Fruit fly (Drosophila melanogaster): ENCODE results near the gene CG15386.
A peak's percentile ranks its signal among the peaks of the same experiment; 100 is the strongest.

CG15386 gene

DNA sequence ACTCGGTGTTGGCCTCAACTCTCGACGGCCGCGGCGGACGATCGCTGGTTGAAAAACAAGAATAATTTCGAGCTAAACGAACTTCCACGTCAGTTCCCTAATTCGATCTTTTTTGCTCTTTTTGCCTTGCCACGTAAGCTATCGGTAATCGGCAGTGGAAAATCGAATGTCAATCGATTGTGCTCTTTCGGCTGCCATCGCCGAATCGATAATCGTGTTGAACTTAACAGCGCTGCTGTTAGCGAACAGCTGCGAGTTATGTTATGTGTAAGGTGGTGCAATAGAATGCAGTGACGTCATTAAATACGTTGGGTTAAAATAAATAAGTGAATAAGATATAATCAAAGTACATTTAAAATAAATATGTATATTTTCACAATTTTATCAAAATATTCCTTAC is 19.7 kb upstream of the CG15386 start, which contains the start of gene Sec24CD (continued):
- no peak for TF ChIP-seq Jarid2 (GFP tag; optimal IDR thresholded peaks at IDR 0.05)
- peak; percentile 35 for TF ChIP-seq CG9797 (GFP tag; optimal IDR thresholded peaks at IDR 0.05)
- peak; percentile 0 for TF ChIP-seq CG33213 (GFP tag; optimal IDR thresholded peaks at IDR 0.05)
- TF ChIP-seq Sox100B (GFP tag; optimal IDR thresholded peaks at IDR 0.05), result no peak
- no peak for TF ChIP-seq CG8478 (optimal IDR thresholded peaks at IDR 0.05)
- peak; percentile 96 for TF ChIP-seq CG6791 (GFP tag; IDR thresholded peaks at IDR 0.05; ENCODE audit: partially characterized antibody)
- TF ChIP-seq CG9215 (GFP tag; IDR thresholded peaks at IDR 0.05), result no peak
- peak; percentile 97 for TF ChIP-seq Dref (GFP tag; IDR thresholded peaks at IDR 0.05)
- no peak for TF ChIP-seq bcd (GFP tag; optimal IDR thresholded peaks at IDR 0.05)
- no peak for TF ChIP-seq scrt (GFP tag; optimal IDR thresholded peaks at IDR 0.05)
- no peak for TF ChIP-seq CG7839 (tag; optimal IDR thresholded peaks at IDR 0.05)
- TF ChIP-seq gce (GFP tag; IDR thresholded peaks at IDR 0.05), result no peak
- TF ChIP-seq CG6272 (GFP tag; IDR thresholded peaks at IDR 0.05), result no peak
- TF ChIP-seq CG7271 (tag; optimal IDR thresholded peaks at IDR 0.05), result no peak
- no peak for TF ChIP-seq zf30C (GFP tag; optimal IDR thresholded peaks at IDR 0.05)
- TF ChIP-seq sd (tag; optimal IDR thresholded peaks at IDR 0.05), result no peak
- TF ChIP-seq CG17612 (GFP tag; IDR thresholded peaks at IDR 0.05), result no peak
- no peak for TF ChIP-seq ranshi (GFP tag; IDR thresholded peaks at IDR 0.05)
- TF ChIP-seq nau (GFP tag; optimal IDR thresholded peaks at IDR 0.05), result no peak
- TF ChIP-seq Chrac-16 (GFP tag; optimal IDR thresholded peaks at IDR 0.05), result no peak
- no peak for TF ChIP-seq CG16815 (GFP tag; optimal IDR thresholded peaks at IDR 0.05)
- no peak for TF ChIP-seq CG6654 (GFP tag; optimal IDR thresholded peaks at IDR 0.05)
- no peak for TF ChIP-seq z (GFP tag; IDR thresholded peaks at IDR 0.05)
- TF ChIP-seq CG18011 (GFP tag; optimal IDR thresholded peaks at IDR 0.05), result no peak
- TF ChIP-seq CG7963 (GFP tag; IDR thresholded peaks at IDR 0.05; ENCODE audit: partially characterized antibody), result peak; percentile 95
- no peak for TF ChIP-seq C15 (GFP tag; IDR thresholded peaks at IDR 0.05)
- no peak for TF ChIP-seq CTCF (GFP tag; optimal IDR thresholded peaks at IDR 0.05)
- peak; percentile 84 for TF ChIP-seq CG16813 (GFP tag; IDR thresholded peaks at IDR 0.05; ENCODE audit: partially characterized antibody)
- no peak for TF ChIP-seq CG17361 (GFP tag; IDR thresholded peaks at IDR 0.05)
- TF ChIP-seq CG14441 (GFP tag; IDR thresholded peaks at IDR 0.05), result no peak
- no peak for TF ChIP-seq Hmx (GFP tag; optimal IDR thresholded peaks at IDR 0.05)
- TF ChIP-seq hth (optimal IDR thresholded peaks at IDR 0.05), result no peak
- TF ChIP-seq unc-4 (GFP tag; IDR thresholded peaks at IDR 0.05; ENCODE audit: partially characterized antibody), result peak; percentile 84
- TF ChIP-seq Nf-YA (GFP tag; IDR thresholded peaks at IDR 0.05), result no peak
- TF ChIP-seq CG2875 (GFP tag; optimal IDR thresholded peaks at IDR 0.05), result no peak
- no peak for TF ChIP-seq CG15601 (tag; optimal IDR thresholded peaks at IDR 0.05)
- no peak for TF ChIP-seq sim (GFP tag; IDR thresholded peaks at IDR 0.05)
- TF ChIP-seq CG12104 (GFP tag; optimal IDR thresholded peaks at IDR 0.05), result no peak
- no peak for TF ChIP-seq yki (optimal IDR thresholded peaks at IDR 0.05)
- no peak for TF ChIP-seq CG15269 (tag; optimal IDR thresholded peaks at IDR 0.05)
- peak; percentile 100 for TF ChIP-seq CG6689 (GFP tag; IDR thresholded peaks at IDR 0.05)
- TF ChIP-seq rib (GFP tag; IDR thresholded peaks at IDR 0.05), result no peak
- no peak for TF ChIP-seq Gug (GFP tag; IDR thresholded peaks at IDR 0.05)
- no peak for TF ChIP-seq schlank (tag; optimal IDR thresholded peaks at IDR 0.05)
- no peak for TF ChIP-seq Elba2 (GFP tag; optimal IDR thresholded peaks at IDR 0.05)
- TF ChIP-seq aop (GFP tag; IDR thresholded peaks at IDR 0.05), result no peak
- TF ChIP-seq trem (tag; optimal IDR thresholded peaks at IDR 0.05), result peak; percentile 80
- TF ChIP-seq cad (GFP tag; optimal IDR thresholded peaks at IDR 0.05), result no peak
- TF ChIP-seq Blimp-1 (GFP tag; optimal IDR thresholded peaks at IDR 0.05), result no peak
- no peak for TF ChIP-seq CG12744 (GFP tag; optimal IDR thresholded peaks at IDR 0.05)
- TF ChIP-seq CG12071 (GFP tag; optimal IDR thresholded peaks at IDR 0.05), result no peak
- TF ChIP-seq Ada2b (GFP tag; IDR thresholded peaks at IDR 0.05), result no peak
- TF ChIP-seq CG3065 (GFP tag; optimal IDR thresholded peaks at IDR 0.05), result no peak
- TF ChIP-seq HLH54F (GFP tag; optimal IDR thresholded peaks at IDR 0.05), result no peak

Measured in whole organism, embryonic.